In the genomic region with DNA sequence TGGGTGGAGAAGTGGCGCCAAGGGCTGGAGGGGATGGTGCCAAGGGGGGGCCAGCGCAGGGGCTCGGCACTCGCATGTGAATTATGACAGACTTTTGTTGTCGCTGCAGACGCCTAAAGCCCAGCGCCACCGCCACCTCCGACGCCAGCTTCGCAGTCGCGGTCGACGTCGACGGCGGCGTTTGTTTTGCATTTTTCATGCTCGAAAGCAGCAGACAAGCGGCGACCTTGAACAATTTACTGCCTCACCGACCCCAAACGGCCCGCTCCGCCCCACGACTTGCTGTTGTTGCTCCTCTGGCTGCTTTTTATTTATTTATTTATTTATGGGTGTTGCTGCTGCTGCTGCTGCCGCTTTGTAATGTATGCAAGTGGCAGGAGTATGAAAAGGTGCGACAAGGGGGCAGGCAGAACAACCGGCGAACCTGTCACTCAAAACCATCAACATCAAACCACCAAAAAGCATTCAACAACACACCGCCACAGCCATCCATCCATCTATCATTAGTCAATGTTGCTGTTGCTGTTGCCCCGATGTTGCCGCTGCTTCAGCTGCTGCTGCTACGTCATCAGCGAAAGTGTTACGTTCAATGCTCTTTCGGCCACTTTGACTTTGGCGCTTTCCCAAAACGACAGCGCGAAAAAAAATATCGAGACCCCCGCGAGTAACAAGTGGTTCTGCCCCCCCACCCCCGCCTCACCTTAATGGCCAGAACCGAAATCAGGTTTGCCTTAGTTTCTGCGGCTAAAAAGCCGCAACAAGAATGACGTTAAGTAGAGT, we compare ENCODE assay signal across 1 fruit fly cellular context.
TF ChIP-seq lines count a peak whose summit lies in the region.

No protein-coding gene starts in this region.

TF ChIP-seq in whole organism, embryonic, 481 proteins besides CTCF, POLR2A, EP300 and RAD21 (continued from another document):
- no peak for TF ChIP-seq CG6791 (GFP tag; IDR thresholded peaks at IDR 0.05; lab: Robert Waterston, UW; ENCODE audit: partially characterized antibody)
- TF ChIP-seq HLH4C (GFP tag; IDR thresholded peaks at IDR 0.05; lab: Robert Waterston, UW; ENCODE audit: partially characterized antibody), result no peak
- TF ChIP-seq zfh1 (GFP tag; IDR thresholded peaks at IDR 0.05; lab: Robert Waterston, UW), result 0 out of 3 replicates have a peak, but pooled peaks have one; percentile 18
- peak; percentile 29 for TF ChIP-seq CG12769 (tag; optimal IDR thresholded peaks at IDR 0.05; lab: Kevin White, UChicago)
- TF ChIP-seq ttk (GFP tag; IDR thresholded peaks at IDR 0.05; lab: Robert Waterston, UW), result 0 out of 2 replicates have a peak, but pooled peaks have one; percentile 0
- TF ChIP-seq CG16779 (GFP tag; IDR thresholded peaks at IDR 0.05; lab: Robert Waterston, UW), result 0 out of 2 replicates have a peak, but pooled peaks have one; percentile 11
- TF ChIP-seq BtbVII (GFP tag; optimal IDR thresholded peaks at IDR 0.05; lab: Kevin White, UChicago), result no peak
- TF ChIP-seq Vsx1 (GFP tag; optimal IDR thresholded peaks at IDR 0.05; lab: Kevin White, UChicago), result no peak
- TF ChIP-seq Adf1 (GFP tag; IDR thresholded peaks at IDR 0.05; lab: Robert Waterston, UW), result peak; percentile 91
- peak; percentile 57 for TF ChIP-seq nau (GFP tag; optimal IDR thresholded peaks at IDR 0.05; lab: Kevin White, UChicago)
- peak; percentile 5 for TF ChIP-seq dmrt99B (tag; optimal IDR thresholded peaks at IDR 0.05; lab: Kevin White, UChicago)
- 0 out of 3 replicates have a peak, but pooled peaks have one; percentile 19 for TF ChIP-seq ci (GFP tag; IDR thresholded peaks at IDR 0.05; lab: Robert Waterston, UW)
- peak; percentile 62 for TF ChIP-seq Med (GFP tag; lab: Kevin White, UChicago)
- TF ChIP-seq Fer3 (tag; optimal IDR thresholded peaks at IDR 0.05; lab: Kevin White, UChicago), result no peak
- no peak for TF ChIP-seq CG4730 (GFP tag; IDR thresholded peaks at IDR 0.05; lab: Robert Waterston, UW)
- no peak for TF ChIP-seq Sox102F (GFP tag; optimal IDR thresholded peaks at IDR 0.05; lab: Kevin White, UChicago)
- no peak for TF ChIP-seq CG17912 (GFP tag; optimal IDR thresholded peaks at IDR 0.05; lab: Kevin White, UChicago)
- TF ChIP-seq sens (GFP tag; lab: Kevin White, UChicago), result peak; percentile 17
- no peak for TF ChIP-seq ERR (GFP tag; optimal IDR thresholded peaks at IDR 0.05; lab: Kevin White, UChicago)
- no peak for TF ChIP-seq CG4820 (GFP tag; optimal IDR thresholded peaks at IDR 0.05; lab: Kevin White, UChicago)
- TF ChIP-seq CG14710 (tag; optimal IDR thresholded peaks at IDR 0.05; lab: Kevin White, UChicago), result no peak
- 0 out of 4 replicates have a peak, but pooled peaks have one; percentile 31 for TF ChIP-seq chinmo (GFP tag; IDR thresholded peaks at IDR 0.05; lab: Robert Waterston, UW; ENCODE audit: partially characterized antibody)
- no peak for TF ChIP-seq CG4424 (GFP tag; optimal IDR thresholded peaks at IDR 0.05; lab: Kevin White, UChicago)
- TF ChIP-seq kah (GFP tag; optimal IDR thresholded peaks at IDR 0.05; lab: Kevin White, UChicago), result peak; percentile 39
